Worm (Caenorhabditis elegans) whole organism, mixed stage, embryonic: ENCODE measurements around the gene ZC443.7.
A peak's percentile ranks its signal among the peaks of the same experiment; 100 is the strongest.

ENCODE experiments used
- M03D4.4 ChIP-seq: sonication (generic microtip); optimal IDR thresholded peaks from 2 replicates; lab custom pipeline; 2017; ENCODE audit warnings: mild to moderate bottlenecking, missing genetic modification characterization, missing compliant biosample characterization
- bed-3 ChIP-seq: fragments of 200-800 bp; sonication (Bioruptor generic); optimal IDR thresholded peaks from 3 replicates; lab custom pipeline; 2018; ENCODE audit warnings: mild to moderate bottlenecking, missing genetic modification characterization, moderate library complexity, missing compliant biosample characterization
- blmp-1 ChIP-seq: fragments of 150-350 bp; optimal IDR thresholded peaks from 2 replicates; lab custom pipeline; 2014; ENCODE audit warnings: missing biosample characterization, missing genetic modification characterization
- ceh-39 ChIP-seq: fragments of 150-350 bp; optimal IDR thresholded peaks from 2 replicates; lab custom pipeline; 2014; ENCODE audit warnings: missing biosample characterization, missing genetic modification characterization
- ceh-43 ChIP-seq: fragments of 200-800 bp; sonication (Bioruptor generic); optimal IDR thresholded peaks from 2 replicates; lab custom pipeline; 2018; ENCODE audit warnings: mild to moderate bottlenecking, missing genetic modification characterization, moderate library complexity, missing compliant biosample characterization
- ceh-83 ChIP-seq: fragments of 200-800 bp; sonication (Bioruptor generic); optimal IDR thresholded peaks from 2 replicates; lab custom pipeline; 2018; ENCODE audit warnings: mild to moderate bottlenecking, missing genetic modification characterization, missing compliant biosample characterization
- ces-1 ChIP-seq: fragments of 150-350 bp; optimal IDR thresholded peaks from 2 replicates; lab custom pipeline; 2014; ENCODE audit warnings: missing biosample characterization, missing genetic modification reagents, missing genetic modification characterization
- cnd-1 ChIP-seq: fragments of 200-800 bp; sonication (Bioruptor generic); optimal IDR thresholded peaks from 2 replicates; lab custom pipeline; 2018; ENCODE audit warnings: mild to moderate bottlenecking, missing genetic modification characterization, missing compliant biosample characterization
- drap-1 ChIP-seq: fragments of 200-800 bp; sonication (Bioruptor generic); optimal IDR thresholded peaks from 3 replicates; lab custom pipeline; 2018; ENCODE audit warnings: mild to moderate bottlenecking, missing genetic modification characterization, missing compliant biosample characterization
- elt-1 ChIP-seq: sonication (generic microtip); optimal IDR thresholded peaks from 2 replicates; lab custom pipeline; 2017; ENCODE audit warnings: missing genetic modification characterization, mild to moderate bottlenecking, missing compliant biosample characterization, antibody characterized with exemption, moderate library complexity, borderline replicate concordance; ENCODE audit not compliant: insufficient read depth
- elt-3 ChIP-seq: fragments of 150-350 bp; optimal IDR thresholded peaks from 2 replicates; lab custom pipeline; 2014; ENCODE audit warnings: missing biosample characterization, missing genetic modification characterization
- flh-1 ChIP-seq: fragments of 200-800 bp; sonication (Bioruptor generic); optimal IDR thresholded peaks from 2 replicates; lab custom pipeline; 2018; ENCODE audit warnings: mild to moderate bottlenecking, missing genetic modification characterization, moderate library complexity, missing compliant biosample characterization
- ham-2 ChIP-seq: fragments of 200-800 bp; sonication (Bioruptor generic); optimal IDR thresholded peaks from 2 replicates; lab custom pipeline; 2018; ENCODE audit warnings: mild to moderate bottlenecking, missing genetic modification characterization, missing compliant biosample characterization
- hlh-1 ChIP-seq: fragments of 150-350 bp; optimal IDR thresholded peaks from 2 replicates; lab custom pipeline; 2014; ENCODE audit warnings: missing biosample characterization, missing genetic modification reagents, missing genetic modification characterization
- lin-13 ChIP-seq: fragments of 150-350 bp; optimal IDR thresholded peaks from 2 replicates; lab custom pipeline; 2014; ENCODE audit warnings: missing biosample characterization, missing genetic modification characterization
- lin-32 ChIP-seq: fragments of 200-800 bp; sonication (Bioruptor generic); optimal IDR thresholded peaks from 2 replicates; lab custom pipeline; 2018; ENCODE audit warnings: mild to moderate bottlenecking, missing genetic modification characterization, missing compliant biosample characterization
- lsy-2 ChIP-seq: fragments of 150-350 bp; optimal IDR thresholded peaks from 2 replicates; lab custom pipeline; 2014; ENCODE audit warnings: missing biosample characterization, missing genetic modification characterization
- mab-5 ChIP-seq: fragments of 150-350 bp; optimal IDR thresholded peaks from 2 replicates; lab custom pipeline; 2014; ENCODE audit warnings: missing biosample characterization, missing genetic modification characterization
- mep-1 ChIP-seq: fragments of 150-350 bp; optimal IDR thresholded peaks from 2 replicates; lab custom pipeline; 2017; ENCODE audit warnings: missing biosample characterization, missing genetic modification reagents, missing genetic modification characterization, inconsistent platforms
- mls-2 ChIP-seq: sonication (generic microtip); optimal IDR thresholded peaks from 2 replicates; lab custom pipeline; 2016; ENCODE audit warnings: mild to moderate bottlenecking, missing genetic modification characterization, moderate library complexity, missing compliant biosample characterization
- nhr-12 ChIP-seq: fragments of 150-350 bp; optimal IDR thresholded peaks from 2 replicates; lab custom pipeline; 2014; ENCODE audit warnings: missing biosample characterization, missing genetic modification characterization
- nhr-2 ChIP-seq: fragments of 150-350 bp; optimal IDR thresholded peaks from 2 replicates; lab custom pipeline; 2014; ENCODE audit warnings: missing biosample characterization, missing genetic modification characterization
- nhr-237 ChIP-seq: fragments of 150-350 bp; optimal IDR thresholded peaks from 2 replicates; lab custom pipeline; 2014; ENCODE audit warnings: missing biosample characterization, missing genetic modification characterization
- nhr-28 ChIP-seq: fragments of 150-350 bp; optimal IDR thresholded peaks from 2 replicates; lab custom pipeline; 2014; ENCODE audit warnings: missing biosample characterization, missing genetic modification characterization
- nhr-76 ChIP-seq: sonication (generic microtip); optimal IDR thresholded peaks from 2 replicates; lab custom pipeline; 2017; ENCODE audit warnings: missing biosample characterization, missing genetic modification characterization
- pha-4 ChIP-seq: fragments of 150-350 bp; optimal IDR thresholded peaks from 2 replicates; lab custom pipeline; 2018; ENCODE audit warnings: missing biosample characterization, missing genetic modification reagents, missing genetic modification characterization
- sem-2 ChIP-seq: fragments of 200-800 bp; sonication (Bioruptor generic); optimal IDR thresholded peaks from 2 replicates; lab custom pipeline; 2018; ENCODE audit warnings: mild to moderate bottlenecking, missing genetic modification characterization, missing compliant biosample characterization
- snpc-4 ChIP-seq: fragments of 150-350 bp; optimal IDR thresholded peaks from 2 replicates; lab custom pipeline; 2014; ENCODE audit warnings: missing biosample characterization, missing genetic modification characterization
- sptf-1 ChIP-seq: sonication (generic microtip); optimal IDR thresholded peaks from 2 replicates; lab custom pipeline; 2017; ENCODE audit warnings: mild to moderate bottlenecking, missing genetic modification characterization, moderate library complexity, missing compliant biosample characterization
- tbx-8 ChIP-seq: fragments of 200-800 bp; sonication (Bioruptor generic); optimal IDR thresholded peaks from 2 replicates; lab custom pipeline; 2018; ENCODE audit warnings: mild to moderate bottlenecking, missing genetic modification characterization, moderate library complexity, missing compliant biosample characterization
- unc-120 ChIP-seq: sonication (generic microtip); optimal IDR thresholded peaks from 2 replicates; lab custom pipeline; 2017; ENCODE audit warnings: missing genetic modification characterization, missing compliant biosample characterization; ENCODE audit not compliant: poor library complexity, severe bottlenecking
- unc-39 ChIP-seq: fragments of 150-350 bp; optimal IDR thresholded peaks from 2 replicates; lab custom pipeline; 2014; ENCODE audit warnings: missing biosample characterization, missing genetic modification characterization
- unc-62 ChIP-seq: fragments of 150-350 bp; optimal IDR thresholded peaks from 2 replicates; lab custom pipeline; 2014; ENCODE audit warnings: missing biosample characterization, missing genetic modification reagents, missing genetic modification characterization
- zip-8 ChIP-seq: fragments of 150-350 bp; optimal IDR thresholded peaks from 2 replicates; lab custom pipeline; 2014; ENCODE audit warnings: missing biosample characterization, missing genetic modification characterization
- ztf-11 ChIP-seq: fragments of 150-350 bp; optimal IDR thresholded peaks from 2 replicates; lab custom pipeline; 2014; ENCODE audit warnings: missing biosample characterization, missing genetic modification characterization

ZC443.7 gene

DNA sequence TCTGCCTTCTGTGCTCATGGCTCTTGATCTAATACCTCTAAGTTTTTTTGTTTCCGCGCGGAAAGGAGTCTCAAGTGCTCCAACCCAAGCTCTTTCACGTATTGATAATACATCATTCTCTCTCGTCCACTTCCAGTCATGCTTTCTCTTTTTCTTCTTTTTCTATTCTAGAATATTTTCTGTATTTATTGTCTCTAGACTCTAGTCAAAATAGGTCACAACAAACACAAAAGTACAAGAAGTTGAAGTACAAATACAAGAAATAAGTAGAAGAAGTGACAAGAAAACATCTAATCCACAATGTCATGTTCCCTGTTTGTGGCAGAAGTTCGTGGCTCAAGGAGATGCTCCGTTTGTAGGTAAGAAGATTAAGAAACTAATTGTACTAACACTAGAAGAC is 33.1 kb upstream of the ZC443.7 start, which contains the start of gene ZC455.1:
TSS of gene ZC455.1 (plus strand) at position 301 of the 400 bp plus-strand sequence.
- no peak for TF ChIP-seq lin-32 (GFP tag; lab: Kevin White, UChicago)
- TF ChIP-seq nhr-237 (tag; lab: Kevin White, UChicago) = no peak
- TF ChIP-seq sptf-1 (tag; lab: Kevin White, UChicago) = no peak
- TF ChIP-seq cnd-1 (tag; lab: Kevin White, UChicago) = no peak
- TF ChIP-seq hlh-1 (tag; lab: Kevin White, UChicago) = no peak
- TF ChIP-seq nhr-12 (tag; lab: Kevin White, UChicago) = no peak
- TF ChIP-seq ztf-11 (tag; lab: Kevin White, UChicago) = no peak
- no peak for TF ChIP-seq mab-5 (tag; lab: Kevin White, UChicago)

DNA sequence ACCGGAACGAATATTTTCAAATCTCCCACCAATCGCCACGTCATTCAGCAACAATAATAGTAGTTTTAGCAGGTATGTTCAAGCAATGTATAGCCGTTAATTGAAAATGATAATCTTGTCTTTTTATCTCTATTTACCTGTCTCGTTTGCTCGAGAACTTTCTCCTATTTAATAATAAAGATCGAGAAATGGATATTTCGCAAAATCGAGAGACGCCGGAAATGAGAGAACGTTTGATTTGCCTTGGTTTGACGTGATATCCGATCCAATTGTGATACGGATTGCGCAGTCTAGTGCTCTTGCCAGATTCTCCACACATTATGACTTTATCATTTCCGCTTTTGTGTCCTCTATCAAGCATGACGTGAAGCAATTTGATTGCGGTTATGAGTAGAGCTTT is 32.4 kb upstream of the ZC443.7 start:
- no peak for TF ChIP-seq drap-1 (GFP tag; lab: Kevin White, UChicago)
- no peak for TF ChIP-seq ces-1 (GFP tag; lab: Kevin White, UChicago)
- no peak for TF ChIP-seq ceh-39 (tag; lab: Kevin White, UChicago)
- no peak for TF ChIP-seq ztf-11 (tag; lab: Kevin White, UChicago)
- TF ChIP-seq nhr-237 (tag; lab: Kevin White, UChicago) = no peak
- TF ChIP-seq tbx-8 = no peak
- no peak for TF ChIP-seq lin-13 (tag; lab: Kevin White, UChicago)
- TF ChIP-seq mep-1 (tag; lab: Kevin White, UChicago) = no peak
- TF ChIP-seq zip-8 (tag; lab: Kevin White, UChicago) = no peak

DNA sequence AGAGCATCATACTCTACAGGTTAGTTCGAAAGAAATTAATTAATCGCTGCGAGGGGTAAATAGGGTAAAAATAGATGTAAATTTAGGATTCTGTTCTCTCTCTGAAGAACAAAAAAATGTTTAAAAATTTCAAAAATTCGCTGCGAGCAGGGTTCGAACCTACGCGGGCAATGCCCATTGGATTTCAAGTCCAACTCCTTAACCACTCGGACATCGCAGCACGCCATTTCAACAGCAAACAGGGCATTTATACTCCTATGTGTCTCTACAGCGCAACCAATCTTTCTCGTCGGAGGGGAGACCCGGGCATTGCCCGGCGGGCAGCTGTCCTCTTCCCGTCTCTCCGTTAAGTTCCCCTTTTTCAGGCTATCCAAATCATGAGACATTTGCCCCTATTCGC is 26.0 kb upstream of the ZC443.7 start:
- TF ChIP-seq hlh-1 (tag; lab: Kevin White, UChicago) (no peak), nhr-237 (tag; lab: Kevin White, UChicago) (no peak), nhr-28 (tag; lab: Kevin White, UChicago) (peak; percentile 66), unc-39 (no peak), mep-1 (tag; lab: Kevin White, UChicago) (peak; percentile 76), unc-120 (tag; lab: Kevin White, UChicago) (peak; percentile 93), ham-2 (GFP tag; lab: Kevin White, UChicago) (peak; percentile 78), elt-3 (tag; lab: Kevin White, UChicago) (peak; percentile 8), M03D4.4 (tag; lab: Kevin White, UChicago) (peak; percentile 94), pha-4 (tag; lab: Kevin White, UChicago) (peak; percentile 62), sem-2 (peak; percentile 90), ztf-11 (tag; lab: Kevin White, UChicago) (peak; percentile 59), bed-3 (GFP tag; lab: Kevin White, UChicago) (peak; percentile 86), nhr-12 (tag; lab: Kevin White, UChicago) (no peak), tbx-8 (peak; percentile 75), lin-13 (tag; lab: Kevin White, UChicago) (peak; percentile 24), sptf-1 (tag; lab: Kevin White, UChicago) (peak; percentile 97), snpc-4 (no peak), ces-1 (GFP tag; lab: Kevin White, UChicago) (no peak), drap-1 (GFP tag; lab: Kevin White, UChicago) (peak; percentile 96), nhr-76 (tag; lab: Kevin White, UChicago) (no peak), ceh-39 (tag; lab: Kevin White, UChicago) (no peak), unc-62 (peak; percentile 26), zip-8 (tag; lab: Kevin White, UChicago) (no peak), cnd-1 (tag; lab: Kevin White, UChicago) (peak; percentile 93), flh-1 (peak; percentile 84), mls-2 (tag; lab: Kevin White, UChicago) (peak; percentile 98), blmp-1 (tag; lab: Kevin White, UChicago) (no peak), elt-1 (tag; lab: Kevin White, UChicago) (no peak), ceh-83 (GFP tag; lab: Kevin White, UChicago) (peak; percentile 95), nhr-2 (tag; lab: Kevin White, UChicago) (no peak), lin-32 (GFP tag; lab: Kevin White, UChicago) (peak; percentile 92), lsy-2 (tag; lab: Kevin White, UChicago) (peak; percentile 55), ceh-43 (GFP tag; lab: Kevin White, UChicago) (peak; percentile 88), mab-5 (tag; lab: Kevin White, UChicago) (no peak)
